Fruit fly (Drosophila melanogaster) whole organism, prepupa: Measurements from ENCODE around the gene CG3961.

Experiments
- CG4318 ChIP-seq: fragments of 200-800 bp; sonication (Bioruptor generic); optimal IDR thresholded peaks from 3 replicates; lab custom pipeline; 2017; ENCODE audit warnings: missing biosample characterization, mild to moderate bottlenecking, missing genetic modification characterization
- Sox15 ChIP-seq: fragments of 200-800 bp; sonication (Bioruptor generic); optimal IDR thresholded peaks from 3 replicates; lab custom pipeline; 2016; ENCODE audit warnings: missing biosample characterization, missing genetic modification characterization

dm6 chr3L:18842236-18842635, 48.0 kb downstream of the CG3961 start:
- TF ChIP-seq Sox15 (GFP tag; lab: Kevin White, UChicago) (no peak), CG4318 (GFP tag; lab: Kevin White, UChicago) (no peak)
